Fruit fly (Drosophila melanogaster) whole organism, pupa: Measurements from ENCODE around the gene CG15922.
A peak's percentile ranks its signal among the peaks of the same experiment; 100 is the strongest.

Experiments used
- CG10348 ChIP-seq: fragments of 200-800 bp; sonication (Bioruptor generic); IDR thresholded peaks from 2 replicates; pipeline ENCODE4 v1.3.6; 2022; ENCODE audit warnings: missing biosample characterization, missing genetic modification characterization
- CG12605 ChIP-seq: fragments of 200-800 bp; sonication (Bioruptor generic); IDR thresholded peaks from 2 replicates; pipeline ENCODE4 v1.3.6; 2022; ENCODE audit warnings: missing biosample characterization, missing genetic modification characterization
- CG13204 ChIP-seq: fragments of 200-800 bp; sonication (Bioruptor generic); optimal IDR thresholded peaks from 2 replicates; lab custom pipeline; 2018; ENCODE audit warnings: missing biosample characterization, mild to moderate bottlenecking, missing genetic modification characterization, moderate library complexity
- CG14655 ChIP-seq: fragments of 200-800 bp; sonication (Bioruptor generic); optimal IDR thresholded peaks from 3 replicates; lab custom pipeline; 2017; ENCODE audit warnings: mild to moderate bottlenecking, missing biosample characterization, missing genetic modification reagents, missing genetic modification characterization
- CG15710 ChIP-seq: fragments of 200-800 bp; sonication (Bioruptor generic); optimal IDR thresholded peaks from 2 replicates; lab custom pipeline; 2018; ENCODE audit warnings: missing biosample characterization, mild to moderate bottlenecking, missing genetic modification characterization, moderate library complexity
- CG17806 ChIP-seq: fragments of 200-800 bp; sonication (Bioruptor generic); optimal IDR thresholded peaks from 2 replicates; lab custom pipeline; 2018; ENCODE audit warnings: missing biosample characterization, mild to moderate bottlenecking, missing genetic modification characterization, moderate library complexity
- CG32121 ChIP-seq: fragments of 200-800 bp; sonication (Bioruptor generic); IDR thresholded peaks from 2 replicates; pipeline ENCODE4 v1.3.6; 2022; ENCODE audit warnings: missing biosample characterization, missing genetic modification characterization
- CG34367 ChIP-seq: fragments of 200-800 bp; sonication (Bioruptor generic); optimal IDR thresholded peaks from 2 replicates; lab custom pipeline; 2018; ENCODE audit warnings: missing biosample characterization, mild to moderate bottlenecking, missing genetic modification characterization
- CG4496 ChIP-seq: fragments of 200-800 bp; sonication (Bioruptor generic); IDR thresholded peaks from 3 replicates; pipeline ENCODE4 v1.3.6; 2022; ENCODE audit warnings: missing biosample characterization, missing genetic modification characterization
- CG8159 ChIP-seq: fragments of 200-800 bp; sonication (Bioruptor generic); optimal IDR thresholded peaks from 3 replicates; lab custom pipeline; 2018; ENCODE audit warnings: missing biosample characterization, mild to moderate bottlenecking, missing genetic modification characterization, moderate library complexity
- CG8301 ChIP-seq: fragments of 200-800 bp; sonication (Bioruptor generic); optimal IDR thresholded peaks from 2 replicates; lab custom pipeline; 2018; ENCODE audit warnings: missing biosample characterization, mild to moderate bottlenecking, missing genetic modification characterization
- CG9948 ChIP-seq: fragments of 200-800 bp; sonication (Bioruptor generic); optimal IDR thresholded peaks from 2 replicates; lab custom pipeline; 2018; ENCODE audit warnings: missing biosample characterization, mild to moderate bottlenecking, missing genetic modification characterization, moderate library complexity
- D1 ChIP-seq: fragments of 200-800 bp; sonication (Bioruptor generic); optimal IDR thresholded peaks from 2 replicates; lab custom pipeline; 2018; ENCODE audit warnings: missing biosample characterization, mild to moderate bottlenecking, missing genetic modification characterization, moderate library complexity
- EcR ChIP-seq: fragments of 200-800 bp; sonication (Bioruptor generic); optimal IDR thresholded peaks from 3 replicates; lab custom pipeline; 2019; ENCODE audit warnings: missing biosample characterization, missing genetic modification characterization, mild to moderate bottlenecking, moderate library complexity, missing genetic modification reagents
- Ets98B ChIP-seq: fragments of 200-800 bp; sonication (Bioruptor generic); IDR thresholded peaks from 2 replicates; pipeline ENCODE4 v1.3.6; 2022; ENCODE audit warnings: missing biosample characterization, missing genetic modification characterization
- Pif1A ChIP-seq: fragments of 200-800 bp; sonication (Bioruptor generic); optimal IDR thresholded peaks from 3 replicates; lab custom pipeline; 2016; ENCODE audit warnings: missing biosample characterization, missing genetic modification characterization
- Pif1B ChIP-seq: fragments of 200-800 bp; sonication (Bioruptor generic); optimal IDR thresholded peaks from 3 replicates; lab custom pipeline; 2016; ENCODE audit warnings: missing biosample characterization, missing genetic modification characterization
- Snoo ChIP-seq: fragments of 200-800 bp; sonication (Bioruptor generic); optimal IDR thresholded peaks from 3 replicates; lab custom pipeline; 2017; ENCODE audit warnings: missing biosample characterization, mild to moderate bottlenecking, missing genetic modification characterization, inconsistent platforms
- fd96Ca ChIP-seq: fragments of 200-800 bp; sonication (Bioruptor generic); IDR thresholded peaks from 3 replicates; pipeline ENCODE4 v1.3.6; 2022; ENCODE audit warnings: missing biosample characterization, missing genetic modification characterization
- gl ChIP-seq: fragments of 200-800 bp; sonication (Bioruptor generic); optimal IDR thresholded peaks from 2 replicates; lab custom pipeline; 2018; ENCODE audit warnings: missing biosample characterization, mild to moderate bottlenecking, missing genetic modification characterization
- rn ChIP-seq: fragments of 200-800 bp; sonication (Bioruptor generic); IDR thresholded peaks from 2 replicates; pipeline ENCODE4 v1.3.6; 2022; ENCODE audit warnings: missing biosample characterization, missing genetic modification characterization

CG15922 gene

DNA sequence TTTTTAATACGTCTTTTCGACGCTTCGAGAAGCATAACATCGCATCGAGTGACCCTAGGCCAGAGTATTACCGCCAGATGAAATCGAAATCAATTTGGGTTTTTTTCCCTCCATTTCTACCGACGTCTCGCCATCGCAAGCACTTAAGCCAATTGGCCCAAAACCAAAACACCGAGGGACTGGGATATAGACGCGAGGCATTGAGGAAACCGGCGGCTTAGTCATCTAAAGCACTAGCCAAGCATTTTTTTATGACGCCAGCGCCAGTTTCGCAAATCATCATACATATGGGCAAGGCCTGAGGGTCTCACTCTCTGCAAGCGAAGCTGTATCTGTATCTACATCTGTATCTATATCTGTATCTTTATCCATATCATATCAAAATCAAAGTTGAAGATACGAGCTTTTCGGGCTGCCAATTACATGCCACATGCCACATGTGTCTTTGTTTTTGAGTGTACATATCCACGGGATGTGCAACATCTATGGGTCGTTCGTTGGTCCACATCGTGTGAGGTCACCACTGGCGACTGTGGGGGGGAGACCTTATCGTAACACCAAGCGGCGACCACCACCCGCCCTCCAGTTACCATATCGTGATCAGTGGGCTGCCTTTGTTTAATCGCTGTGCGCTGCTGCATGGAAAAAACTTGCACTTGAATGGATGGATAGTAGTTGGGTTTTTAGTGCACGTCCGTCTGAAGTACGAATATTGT lies 7.6 kb upstream of the CG15922 start:
- no peak for TF ChIP-seq rn (GFP tag; lab: Robert Waterston, UW)
- TF ChIP-seq EcR (GFP tag; lab: Kevin White, UChicago), result peak; percentile 39
- TF ChIP-seq CG4496 (GFP tag; lab: Robert Waterston, UW), result 0 out of 3 replicates have a peak, but pooled peaks have one; percentile 7
- no peak for TF ChIP-seq CG12605 (GFP tag; lab: Robert Waterston, UW)
- no peak for TF ChIP-seq CG34367 (tag; lab: Kevin White, UChicago)

DNA sequence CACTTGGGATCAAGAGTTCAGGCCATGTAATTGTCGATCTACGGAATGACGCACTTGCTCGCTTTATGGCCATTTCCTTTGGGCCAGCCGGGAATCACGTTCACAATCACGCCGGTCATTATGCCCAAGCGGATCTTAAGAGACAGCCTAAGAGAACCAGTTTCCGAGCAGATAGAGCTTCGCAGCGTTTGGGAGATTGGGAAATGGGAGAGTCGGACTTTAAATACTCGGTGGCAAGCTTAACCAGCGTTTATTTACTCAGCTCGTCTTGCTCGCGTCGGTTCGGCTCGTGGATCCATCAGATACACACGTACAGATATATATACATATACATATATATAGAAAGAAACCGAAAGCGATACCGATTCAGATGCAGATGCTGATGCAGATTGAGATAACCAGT lies 5.5 kb upstream of the CG15922 start:
- no peak; the same call in 2 of the 3 replicates for TF ChIP-seq fd96Ca (GFP tag; lab: Robert Waterston, UW)
- peak; percentile 18 for TF ChIP-seq Snoo (tag; lab: Kevin White, UChicago)
- TF ChIP-seq Pif1B (GFP tag; lab: Kevin White, UChicago), result peak; percentile 68
- TF ChIP-seq Ets98B, result peak; percentile 54; the same call in 1 of the 2 replicates
- 0 out of 3 replicates have a peak, but pooled peaks have one; percentile 30 for TF ChIP-seq CG4496 (GFP tag; lab: Robert Waterston, UW)
- peak; percentile 16 for TF ChIP-seq CG14655 (GFP tag; lab: Kevin White, UChicago)
- TF ChIP-seq CG17806 (tag; lab: Kevin White, UChicago), result no peak
- peak; percentile 54 for TF ChIP-seq EcR (GFP tag; lab: Kevin White, UChicago)
- peak; percentile 21 for TF ChIP-seq Pif1A (GFP tag; lab: Kevin White, UChicago)
- TF ChIP-seq CG32121 (GFP tag; lab: Robert Waterston, UW), result 0 out of 2 replicates have a peak, but pooled peaks have one; percentile 23

DNA sequence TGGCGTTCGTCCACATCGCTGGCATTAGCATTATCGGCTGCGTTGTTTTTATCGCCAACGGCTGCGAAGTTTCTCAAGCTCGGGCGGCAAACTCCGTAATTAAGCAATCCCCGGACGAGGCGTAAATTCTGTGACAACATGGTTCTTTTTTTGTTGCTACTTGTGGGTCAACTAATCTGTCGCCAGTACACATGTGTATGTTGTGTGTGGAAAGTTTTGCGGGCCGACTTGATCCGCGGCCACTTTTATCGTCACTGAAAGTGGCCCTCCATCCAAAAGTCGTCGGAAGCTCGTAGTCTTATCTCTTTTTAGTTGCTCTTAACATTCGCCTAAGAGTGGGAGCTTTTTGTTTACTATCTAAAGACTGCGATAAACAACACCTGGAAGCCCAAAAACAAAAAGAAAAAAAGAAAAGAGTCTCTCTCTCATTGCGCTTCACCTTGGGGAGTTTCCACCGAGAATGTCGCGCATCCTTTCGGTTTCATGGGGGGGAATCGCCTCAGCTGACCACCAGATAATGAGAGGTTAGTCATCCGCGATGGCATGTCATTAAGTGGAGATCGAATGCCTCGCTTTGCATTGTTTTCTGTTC lies 3.8 kb upstream of the CG15922 start, which contains the start of gene CG10877:
Gene CG10877, minus strand, starts transcription at position 238 of the 592 bp plus-strand sequence.
- TF ChIP-seq Snoo (tag; lab: Kevin White, UChicago), result no peak
- 0 out of 2 replicates have a peak, but pooled peaks have one; percentile 26 for TF ChIP-seq CG12605 (GFP tag; lab: Robert Waterston, UW)
- TF ChIP-seq CG4496 (GFP tag; lab: Robert Waterston, UW), result 0 out of 3 replicates have a peak, but pooled peaks have one; percentile 19
- TF ChIP-seq D1 (tag; lab: Kevin White, UChicago), result no peak
- TF ChIP-seq Ets98B, result no peak
- TF ChIP-seq CG8159, result peak; percentile 9
- TF ChIP-seq CG9948 (tag; lab: Kevin White, UChicago), result no peak
- TF ChIP-seq CG10348 (GFP tag; lab: Robert Waterston, UW), result no peak
- peak; percentile 2 for TF ChIP-seq CG13204 (GFP tag; lab: Kevin White, UChicago)
- TF ChIP-seq fd96Ca (GFP tag; lab: Robert Waterston, UW), result no peak
- no peak for TF ChIP-seq CG34367 (tag; lab: Kevin White, UChicago)
- TF ChIP-seq EcR (GFP tag; lab: Kevin White, UChicago), result peak; percentile 85
- TF ChIP-seq gl (tag; lab: Kevin White, UChicago), result no peak
- TF ChIP-seq CG8301 (tag; lab: Kevin White, UChicago), result no peak
- TF ChIP-seq Pif1A (GFP tag; lab: Kevin White, UChicago), result peak; percentile 33
- TF ChIP-seq rn (GFP tag; lab: Robert Waterston, UW), result no peak
- TF ChIP-seq CG32121 (GFP tag; lab: Robert Waterston, UW), result no peak
- TF ChIP-seq CG15710 (tag; lab: Kevin White, UChicago), result peak; percentile 19
- no peak for TF ChIP-seq Pif1B (GFP tag; lab: Kevin White, UChicago)

DNA sequence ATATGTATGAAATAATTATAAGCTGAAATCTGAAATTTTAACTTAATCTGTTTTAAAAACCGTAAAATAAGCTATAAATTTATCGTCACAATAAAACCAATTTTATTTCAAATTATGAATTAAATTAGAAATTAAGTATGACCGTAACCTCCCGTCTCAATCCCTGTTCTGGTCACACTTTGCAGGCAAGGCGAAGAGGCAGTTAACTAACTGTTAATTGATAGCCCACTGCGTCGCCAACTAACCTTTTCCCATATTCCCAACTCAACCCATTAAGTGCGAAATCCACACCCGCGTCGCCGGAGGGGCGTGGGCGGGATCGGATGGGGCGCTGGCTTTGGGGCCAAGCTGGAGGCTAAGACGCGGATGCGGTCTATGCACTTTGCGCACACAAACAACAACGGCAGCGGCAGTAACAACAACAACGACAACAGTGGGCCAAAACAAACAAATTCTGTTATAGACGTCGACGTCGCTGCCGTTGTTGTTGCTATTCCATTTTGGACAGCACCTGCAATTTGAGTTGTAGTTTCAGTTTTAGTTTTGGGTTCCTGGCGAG lies 667 bp upstream of the CG15922 start, which contains the start of gene CG5191:
Gene CG5191, plus strand, starts transcription at position 198 of the 559 bp plus-strand sequence.
- TF ChIP-seq CG14655 (GFP tag; lab: Kevin White, UChicago), result peak; percentile 11
- peak; percentile 32; the same call in 1 of the 2 replicates for TF ChIP-seq Ets98B
- TF ChIP-seq EcR (GFP tag; lab: Kevin White, UChicago), result peak; percentile 33
- TF ChIP-seq Pif1A (GFP tag; lab: Kevin White, UChicago), result no peak

DNA sequence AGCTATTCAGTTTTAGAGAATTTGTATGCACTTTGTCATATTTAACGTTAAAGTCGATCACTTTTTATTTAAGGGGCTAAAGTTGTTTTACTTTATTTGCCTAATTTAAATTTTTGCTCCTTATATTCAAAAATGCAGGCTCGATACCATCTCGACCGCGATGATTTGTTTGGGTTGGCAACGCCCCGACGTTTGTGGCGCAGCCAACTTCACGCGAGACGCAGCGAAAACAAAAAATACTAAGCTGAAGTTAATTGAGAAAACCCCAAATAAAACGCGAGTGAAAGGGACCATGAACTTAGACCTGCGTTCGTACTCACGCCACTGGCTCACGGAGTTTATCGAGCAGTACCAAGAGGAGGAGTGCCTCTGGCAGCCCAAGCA lies 2.0 kb downstream of the CG15922 start:
- TF ChIP-seq EcR (GFP tag; lab: Kevin White, UChicago), result no peak
- no peak for TF ChIP-seq CG8301 (tag; lab: Kevin White, UChicago)

DNA sequence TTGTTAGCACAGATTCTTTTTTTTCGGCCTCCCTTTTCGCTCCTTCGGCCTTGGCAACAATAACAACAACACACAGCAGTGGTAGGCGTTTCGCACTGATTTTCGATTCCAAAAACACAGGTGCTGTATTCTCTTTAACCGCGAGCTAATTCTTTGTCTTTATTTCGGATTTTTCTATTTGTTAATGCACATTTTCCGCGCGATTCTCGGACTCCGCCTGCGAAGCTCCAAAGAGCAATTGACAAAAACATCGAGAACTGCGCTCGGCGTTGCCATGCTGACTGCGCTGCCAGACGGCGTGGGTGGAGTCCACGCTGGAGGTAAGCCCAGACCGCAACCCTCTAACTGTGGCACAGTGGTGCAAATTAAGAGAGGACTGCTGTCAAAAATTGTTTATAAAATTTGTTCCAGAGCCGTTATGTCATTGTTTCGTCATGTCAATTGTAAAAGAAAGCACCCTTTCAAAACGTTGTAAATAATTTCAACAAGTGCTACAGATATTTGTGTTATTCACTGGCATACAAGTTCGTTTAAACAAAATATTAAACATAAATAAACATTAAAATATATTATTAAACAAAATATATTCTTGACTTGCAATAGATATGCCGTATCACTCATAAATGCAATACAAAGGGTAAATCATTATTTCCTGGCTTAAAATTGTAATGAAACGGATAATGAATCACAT lies 2.5 kb downstream of the CG15922 start, which contains the start of the genes DPCoAC and CG5180:
Gene DPCoAC, minus strand, starts transcription at position 253 of the 691 bp plus-strand sequence.
Gene CG5180, plus strand, starts transcription at position 516 of the 691 bp plus-strand sequence.
- TF ChIP-seq Pif1B (GFP tag; lab: Kevin White, UChicago) (peak; percentile 31), CG8301 (tag; lab: Kevin White, UChicago) (peak; percentile 48), EcR (GFP tag; lab: Kevin White, UChicago) (peak; percentile 18), CG34367 (tag; lab: Kevin White, UChicago) (peak; percentile 10), gl (tag; lab: Kevin White, UChicago) (peak; percentile 14), CG12605 (GFP tag; lab: Robert Waterston, UW) (peak; percentile 47; the same call in 1 of the 2 replicates), Pif1A (GFP tag; lab: Kevin White, UChicago) (no peak), CG14655 (GFP tag; lab: Kevin White, UChicago) (peak; percentile 63), fd96Ca (GFP tag; lab: Robert Waterston, UW) (peak; percentile 71), CG17806 (tag; lab: Kevin White, UChicago) (peak; percentile 19), CG32121 (GFP tag; lab: Robert Waterston, UW) (peak; percentile 67), CG8159 (peak; percentile 47), CG13204 (GFP tag; lab: Kevin White, UChicago) (no peak), D1 (tag; lab: Kevin White, UChicago) (no peak), Snoo (tag; lab: Kevin White, UChicago) (peak; percentile 53), rn (GFP tag; lab: Robert Waterston, UW) (peak; percentile 33; the same call in 1 of the 2 replicates), CG9948 (tag; lab: Kevin White, UChicago) (no peak), Ets98B (peak; percentile 41), CG10348 (GFP tag; lab: Robert Waterston, UW) (no peak), CG15710 (tag; lab: Kevin White, UChicago) (peak; percentile 52), CG4496 (GFP tag; lab: Robert Waterston, UW) (peak; percentile 84)
